Worm (Caenorhabditis elegans) whole organism, L3 larva: ENCODE results near the gene Y7A5A.6.

Experiments used
- ceh-82 ChIP-seq: fragments of 150-350 bp; optimal IDR thresholded peaks from 2 replicates; lab custom pipeline; 2014; ENCODE audit warnings: missing biosample characterization, missing genetic modification characterization
- nhr-11 ChIP-seq: fragments of 150-350 bp; optimal IDR thresholded peaks from 2 replicates; lab custom pipeline; 2014; ENCODE audit warnings: missing biosample characterization, missing genetic modification characterization
- nhr-12 ChIP-seq: fragments of 150-350 bp; optimal IDR thresholded peaks from 2 replicates; lab custom pipeline; 2014; ENCODE audit warnings: missing biosample characterization, missing genetic modification characterization
- pha-4 ChIP-seq: fragments of 150-350 bp; optimal IDR thresholded peaks from 2 replicates; lab custom pipeline; 2014; ENCODE audit warnings: missing biosample characterization, missing genetic modification reagents, missing genetic modification characterization

ce11 chrX:15831537-15831936 lies 32.0 kb upstream of the Y7A5A.6 start:
- TF ChIP-seq nhr-12 (tag; lab: Kevin White, UChicago) = no peak
- no peak for TF ChIP-seq nhr-11 (tag; lab: Kevin White, UChicago)
- TF ChIP-seq pha-4 (tag; lab: Kevin White, UChicago) = no peak
- no peak for TF ChIP-seq ceh-82
